Fruit fly (Drosophila melanogaster): ENCODE results near the gene CG1638.

Gene CG1638

dm6 chr3R:31590281-31590680 lies at the start of gene CG1638:
TSS of gene CG1638 (plus strand) at chr3R:31590581.
- TF ChIP-seq CG12605 (GFP tag; IDR thresholded peaks at IDR 0.05), result no peak
- no peak for TF ChIP-seq CG9948 (tag; optimal IDR thresholded peaks at IDR 0.05)
- no peak for TF ChIP-seq EcR (GFP tag; optimal IDR thresholded peaks at IDR 0.05)
- no peak for TF ChIP-seq D1 (tag; optimal IDR thresholded peaks at IDR 0.05)
- TF ChIP-seq CG15710 (tag; optimal IDR thresholded peaks at IDR 0.05), result no peak
- no peak for TF ChIP-seq fd96Ca (GFP tag; IDR thresholded peaks at IDR 0.05)
- no peak for TF ChIP-seq CG4496 (GFP tag; IDR thresholded peaks at IDR 0.05)
- no peak for TF ChIP-seq CG10348 (GFP tag; IDR thresholded peaks at IDR 0.05)

dm6 chr3R:31541915-31542314 lies 48.5 kb upstream of the CG1638 start:
- TF ChIP-seq EcR (GFP tag; optimal IDR thresholded peaks at IDR 0.05) (no peak), CG32121 (GFP tag; IDR thresholded peaks at IDR 0.05) (no peak), Pif1B (GFP tag; optimal IDR thresholded peaks at IDR 0.05) (no peak)

dm6 chr3R:31542721-31543120 lies 47.7 kb upstream of the CG1638 start, which contains the start of gene nyo:
TSS of gene nyo (plus strand) at chr3R:31543032.
- no peak for TF ChIP-seq CG8301 (tag; optimal IDR thresholded peaks at IDR 0.05)
- TF ChIP-seq EcR (GFP tag; optimal IDR thresholded peaks at IDR 0.05), result no peak
- no peak for TF ChIP-seq CG12605 (GFP tag; IDR thresholded peaks at IDR 0.05)
- no peak for TF ChIP-seq gl (tag; optimal IDR thresholded peaks at IDR 0.05)
- TF ChIP-seq CG8159 (tag; optimal IDR thresholded peaks at IDR 0.05), result no peak
- TF ChIP-seq CG13204 (GFP tag; optimal IDR thresholded peaks at IDR 0.05), result no peak
- TF ChIP-seq CG34367 (tag; optimal IDR thresholded peaks at IDR 0.05), result no peak
- TF ChIP-seq CG14655 (GFP tag; optimal IDR thresholded peaks at IDR 0.05), result no peak
- TF ChIP-seq CG9948 (tag; optimal IDR thresholded peaks at IDR 0.05), result no peak
- TF ChIP-seq Snoo (tag; optimal IDR thresholded peaks at IDR 0.05), result no peak
- no peak for TF ChIP-seq Ets98B (GFP tag; IDR thresholded peaks at IDR 0.05)
- no peak for TF ChIP-seq CG32121 (GFP tag; IDR thresholded peaks at IDR 0.05)
- no peak for TF ChIP-seq CG15710 (tag; optimal IDR thresholded peaks at IDR 0.05)
- no peak for TF ChIP-seq D1 (tag; optimal IDR thresholded peaks at IDR 0.05)

dm6 chr3R:31548766-31549510 lies 41.4 kb upstream of the CG1638 start:
- TF ChIP-seq CG8159 (tag; optimal IDR thresholded peaks at IDR 0.05) (no peak), CG12605 (GFP tag; IDR thresholded peaks at IDR 0.05) (no peak), fd96Ca (GFP tag; IDR thresholded peaks at IDR 0.05) (no peak), Snoo (tag; optimal IDR thresholded peaks at IDR 0.05) (no peak), EcR (GFP tag; optimal IDR thresholded peaks at IDR 0.05) (no peak), CG4496 (GFP tag; IDR thresholded peaks at IDR 0.05) (no peak), CG13204 (GFP tag; optimal IDR thresholded peaks at IDR 0.05) (no peak), D1 (tag; optimal IDR thresholded peaks at IDR 0.05) (no peak), CG8301 (tag; optimal IDR thresholded peaks at IDR 0.05) (no peak), CG32121 (GFP tag; IDR thresholded peaks at IDR 0.05) (no peak), gl (tag; optimal IDR thresholded peaks at IDR 0.05) (no peak), Ets98B (GFP tag; IDR thresholded peaks at IDR 0.05) (no peak)

- TF ChIP-seq CG15710 (tag; optimal IDR thresholded peaks at IDR 0.05) (no peak), D1 (tag; optimal IDR thresholded peaks at IDR 0.05) (no peak), EcR (GFP tag; optimal IDR thresholded peaks at IDR 0.05) (no peak), CG9948 (tag; optimal IDR thresholded peaks at IDR 0.05) (no peak), Pif1B (GFP tag; optimal IDR thresholded peaks at IDR 0.05) (no peak), rn (GFP tag; IDR thresholded peaks at IDR 0.05) (no peak), CG8301 (tag; optimal IDR thresholded peaks at IDR 0.05) (no peak), CG34367 (tag; optimal IDR thresholded peaks at IDR 0.05) (no peak), gl (tag; optimal IDR thresholded peaks at IDR 0.05) (no peak), CG13204 (GFP tag; optimal IDR thresholded peaks at IDR 0.05) (no peak), Ets98B (GFP tag; IDR thresholded peaks at IDR 0.05) (no peak), fd96Ca (GFP tag; IDR thresholded peaks at IDR 0.05) (no peak), CG17806 (tag; optimal IDR thresholded peaks at IDR 0.05) (no peak)
Measured at dm6 chr3R:31550910-31551309, 39.5 kb upstream of the CG1638 start.

dm6 chr3R:31558720-31559280 lies 31.6 kb upstream of the CG1638 start:
- TF ChIP-seq Pif1A (GFP tag; optimal IDR thresholded peaks at IDR 0.05) (no peak), CG8301 (tag; optimal IDR thresholded peaks at IDR 0.05) (no peak), CG12605 (GFP tag; IDR thresholded peaks at IDR 0.05) (no peak), Pif1B (GFP tag; optimal IDR thresholded peaks at IDR 0.05) (no peak), CG34367 (tag; optimal IDR thresholded peaks at IDR 0.05) (no peak)

dm6 chr3R:31559781-31560180 lies 30.6 kb upstream of the CG1638 start:
- peak; percentile 98 for TF ChIP-seq EcR (GFP tag; optimal IDR thresholded peaks at IDR 0.05)
- TF ChIP-seq CG12605 (GFP tag; IDR thresholded peaks at IDR 0.05), result no peak
